Worm (Caenorhabditis elegans): ENCODE data around the gene cpf-1.

DNA sequence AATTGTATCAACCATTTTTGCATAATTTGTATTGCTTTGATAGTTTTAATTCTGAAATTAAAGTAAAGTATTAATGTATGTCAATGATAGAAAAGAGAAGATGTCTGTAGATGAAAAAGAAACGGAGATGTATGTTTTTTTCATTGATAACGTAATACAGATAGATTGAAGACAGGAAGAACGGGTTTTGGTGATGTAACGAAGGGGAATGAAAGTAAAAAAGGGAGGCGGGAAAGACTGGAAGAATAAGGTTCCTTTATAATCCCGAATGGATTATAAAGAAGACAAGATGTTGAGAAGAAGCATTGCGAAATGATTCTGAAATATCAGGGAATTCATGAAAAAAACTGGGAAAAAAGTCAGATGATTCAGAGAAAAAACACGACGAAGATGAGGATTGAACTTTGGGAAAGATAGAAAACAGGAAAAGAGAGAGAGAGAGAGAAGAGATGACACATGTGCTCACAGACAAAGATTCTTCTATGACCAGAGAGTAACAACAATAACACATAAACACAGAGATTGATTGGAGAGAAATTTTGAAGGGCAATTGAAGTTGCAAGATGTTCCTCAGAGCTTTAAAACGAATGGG, 17.1 kb downstream of the cpf-1 start, which contains the start of gene F54C9.11:
- TF ChIP-seq ztf-11 (tag; optimal IDR thresholded peaks at IDR 0.05), result no peak
- no peak for TF ChIP-seq snpc-4 (tag; optimal IDR thresholded peaks at IDR 0.05)
- TF ChIP-seq pha-4 (tag; optimal IDR thresholded peaks at IDR 0.05), result no peak
- TF ChIP-seq mep-1 (tag; optimal IDR thresholded peaks at IDR 0.05), result no peak
- no peak for TF ChIP-seq unc-120 (tag; optimal IDR thresholded peaks at IDR 0.05; ENCODE audit: poor library complexity, severe bottlenecking)
- no peak for TF ChIP-seq nhr-237 (tag; optimal IDR thresholded peaks at IDR 0.05)
